Fruit fly (Drosophila melanogaster) whole organism, embryonic: ENCODE measurements around the gene CG42814.

ENCODE experiments used
- Abd-B ChIP-seq: fragments of 200-800 bp; sonication (Bioruptor generic); optimal IDR thresholded peaks from 2 replicates; lab custom pipeline; 2018; ENCODE audit warnings: missing biosample characterization, mild to moderate bottlenecking, missing genetic modification characterization, moderate library complexity
- CG10274 ChIP-seq: fragments of 200-800 bp; sonication (Bioruptor generic); optimal IDR thresholded peaks from 3 replicates; lab custom pipeline; 2017; ENCODE audit warnings: missing biosample characterization, mild to moderate bottlenecking, missing genetic modification characterization
- CG10431 ChIP-seq: fragments of 200-800 bp; sonication (Bioruptor generic); optimal IDR thresholded peaks from 3 replicates; lab custom pipeline; 2018; ENCODE audit warnings: missing biosample characterization, mild to moderate bottlenecking, missing genetic modification characterization
- CG10543 ChIP-seq: fragments of 200-800 bp; sonication (Bioruptor generic); optimal IDR thresholded peaks from 3 replicates; lab custom pipeline; 2017; ENCODE audit warnings: missing biosample characterization, mild to moderate bottlenecking, missing genetic modification characterization, moderate library complexity
- CG10959 ChIP-seq: fragments of 200-800 bp; sonication (Bioruptor generic); IDR thresholded peaks from 2 replicates; pipeline ENCODE4 v1.3.6; 2022; ENCODE audit warnings: missing biosample characterization, missing genetic modification characterization
- CG12104 ChIP-seq: fragments of 200-800 bp; sonication (Bioruptor generic); optimal IDR thresholded peaks from 3 replicates; lab custom pipeline; 2016; ENCODE audit warnings: missing biosample characterization, missing genetic modification characterization
- CG17186 ChIP-seq: fragments of 200-800 bp; sonication (Bioruptor generic); optimal IDR thresholded peaks from 3 replicates; lab custom pipeline; 2017; ENCODE audit warnings: missing biosample characterization, missing genetic modification reagents, missing genetic modification characterization
- CG18011 ChIP-seq: fragments of 200-800 bp; sonication (Bioruptor generic); optimal IDR thresholded peaks from 2 replicates; lab custom pipeline; 2017; ENCODE audit warnings: missing biosample characterization, missing genetic modification characterization, mild to moderate bottlenecking, moderate library complexity, missing genotype
- CG18619 ChIP-seq: fragments of 200-800 bp; sonication (Bioruptor generic); optimal IDR thresholded peaks from 3 replicates; lab custom pipeline; 2017; ENCODE audit warnings: missing biosample characterization, mild to moderate bottlenecking, missing genetic modification characterization
- CG34422 ChIP-seq: fragments of 200-800 bp; sonication (Bioruptor generic); IDR thresholded peaks from 3 replicates; pipeline ENCODE4 v1.3.6; 2022; ENCODE audit warnings: missing biosample characterization, missing genetic modification characterization
- CG3995 ChIP-seq: fragments of 200-800 bp; sonication (Bioruptor generic); optimal IDR thresholded peaks from 3 replicates; lab custom pipeline; 2016; ENCODE audit warnings: missing biosample characterization, missing genetic modification characterization
- CG6175 ChIP-seq: fragments of 200-800 bp; sonication (Bioruptor generic); IDR thresholded peaks from 3 replicates; pipeline ENCODE4 v1.3.6; 2022; ENCODE audit warnings: missing biosample characterization, missing genetic modification characterization
- CG7987 ChIP-seq: fragments of 200-800 bp; sonication (Bioruptor generic); optimal IDR thresholded peaks from 2 replicates; lab custom pipeline; 2018; ENCODE audit warnings: missing biosample characterization, mild to moderate bottlenecking, missing genetic modification characterization, moderate library complexity
- CG9215 ChIP-seq: fragments of 200-800 bp; sonication (Bioruptor generic); IDR thresholded peaks from 2 replicates; pipeline ENCODE4 v1.3.6; 2022; ENCODE audit warnings: missing biosample characterization, missing genetic modification characterization
- Dip2 ChIP-seq: fragments of 200-800 bp; sonication (Bioruptor generic); IDR thresholded peaks from 2 replicates; pipeline ENCODE4 v1.3.6; 2022; ENCODE audit warnings: missing biosample characterization, missing genetic modification characterization
- E2f1 ChIP-seq: fragments of 200-800 bp; sonication (Bioruptor generic); IDR thresholded peaks from 2 replicates; pipeline ENCODE4 v1.3.6; 2022; ENCODE audit warnings: missing biosample characterization, missing genetic modification characterization
- Elba2 ChIP-seq: fragments of 200-800 bp; sonication (Bioruptor generic); optimal IDR thresholded peaks from 3 replicates; lab custom pipeline; 2016; ENCODE audit warnings: missing biosample characterization, missing genetic modification characterization
- Fer1 ChIP-seq: fragments of 200-800 bp; sonication (Bioruptor generic); optimal IDR thresholded peaks from 2 replicates; lab custom pipeline; 2017; ENCODE audit warnings: missing biosample characterization, mild to moderate bottlenecking, missing genetic modification characterization
- H2.0 ChIP-seq: fragments of 200-800 bp; sonication (Bioruptor generic); IDR thresholded peaks from 2 replicates; pipeline ENCODE4 v1.3.6; 2022; ENCODE audit warnings: missing biosample characterization, missing genetic modification characterization
- HHEX ChIP-seq: fragments of 200-800 bp; sonication (Bioruptor generic); optimal IDR thresholded peaks from 3 replicates; lab custom pipeline; 2017; ENCODE audit warnings: missing biosample characterization, mild to moderate bottlenecking, missing genetic modification characterization, missing genetic modification reagents
- Lhr ChIP-seq: fragments of 200-800 bp; sonication (Bioruptor generic); optimal IDR thresholded peaks from 3 replicates; lab custom pipeline; 2017; ENCODE audit warnings: mild to moderate bottlenecking, missing biosample characterization, missing genetic modification reagents, missing genetic modification characterization
- MESR4 ChIP-seq: fragments of 200-800 bp; sonication (Bioruptor generic); optimal IDR thresholded peaks from 2 replicates; lab custom pipeline; 2018; ENCODE audit warnings: missing biosample characterization, mild to moderate bottlenecking, missing genetic modification characterization, moderate library complexity
- Mes4 ChIP-seq: fragments of 200-800 bp; sonication (Bioruptor generic); optimal IDR thresholded peaks from 2 replicates; lab custom pipeline; 2016; ENCODE audit warnings: missing biosample characterization, missing genetic modification characterization
- NFAT ChIP-seq: fragments of 200-800 bp; sonication (Bioruptor generic); IDR thresholded peaks from 2 replicates; pipeline ENCODE4 v1.3.6; 2022; ENCODE audit warnings: missing biosample characterization, missing genetic modification characterization
- Rx ChIP-seq: fragments of 200-800 bp; sonication (Bioruptor generic); IDR thresholded peaks from 2 replicates; pipeline ENCODE4 v1.3.6; 2022; ENCODE audit warnings: missing biosample characterization, missing genetic modification characterization
- Sox102F ChIP-seq: fragments of 200-800 bp; sonication (Bioruptor generic); optimal IDR thresholded peaks from 2 replicates; lab custom pipeline; 2018; ENCODE audit warnings: missing biosample characterization, mild to moderate bottlenecking, missing genetic modification characterization, moderate library complexity
- Spps ChIP-seq: fragments of 200-800 bp; sonication (Bioruptor generic); optimal IDR thresholded peaks from 2 replicates; lab custom pipeline; 2018; ENCODE audit warnings: missing biosample characterization, mild to moderate bottlenecking, missing genetic modification characterization
- Trl ChIP-seq, 3 experiments: fragments of >200 bp in 2 of 3; fragments of 200-800 bp in 1 of 3; sonication (Bioruptor generic) in 1 of 3; optimal IDR thresholded peaks; 2 replicates in 1 of 3; 3 replicates in 2 of 3; lab custom pipeline; 2016 to 2017; ENCODE audit warnings: missing biosample characterization in 1 of 3, missing genetic modification characterization in 1 of 3
- ab ChIP-seq: fragments of 200-800 bp; sonication (Bioruptor generic); optimal IDR thresholded peaks from 2 replicates; lab custom pipeline; 2016; ENCODE audit warnings: missing biosample characterization, missing genetic modification characterization
- ato ChIP-seq: fragments of 200-800 bp; sonication (Bioruptor generic); IDR thresholded peaks from 2 replicates; pipeline ENCODE4 v1.3.6; 2022; ENCODE audit warnings: missing biosample characterization, missing genetic modification characterization; ENCODE audit not compliant: partially characterized antibody
- bigmax ChIP-seq: fragments of 200-800 bp; sonication (Bioruptor generic); optimal IDR thresholded peaks from 2 replicates; lab custom pipeline; 2018; ENCODE audit warnings: missing biosample characterization, mild to moderate bottlenecking, missing genetic modification characterization
- croc ChIP-seq: fragments of 200-800 bp; sonication (Bioruptor generic); conservative IDR thresholded peaks from 3 replicates; pipeline ENCODE4 v1.3.6; 2022; ENCODE audit warnings: missing biosample characterization, missing genetic modification characterization
- dati ChIP-seq: fragments of 200-800 bp; sonication (Bioruptor generic); IDR thresholded peaks from 2 replicates; pipeline ENCODE4 v1.3.6; 2022; ENCODE audit warnings: missing biosample characterization, missing genetic modification characterization
- dmrt11E ChIP-seq: fragments of 200-800 bp; sonication (Bioruptor generic); optimal IDR thresholded peaks from 3 replicates; lab custom pipeline; 2018; ENCODE audit warnings: missing biosample characterization, mild to moderate bottlenecking, missing genetic modification characterization, moderate library complexity
- esg ChIP-seq: fragments of 200-800 bp; sonication (Bioruptor generic); conservative IDR thresholded peaks from 2 replicates; pipeline ENCODE4 v1.3.6; 2022; ENCODE audit warnings: missing biosample characterization, missing genetic modification characterization
- eve ChIP-seq, 2 experiments: fragments of >200 bp; optimal IDR thresholded peaks; 2 replicates each; lab custom pipeline; 2017; ENCODE audit warnings: missing biosample characterization in 2 of 2, missing genetic modification characterization in 2 of 2
- hth ChIP-seq: fragments of >200 bp; optimal IDR thresholded peaks from 2 replicates; lab custom pipeline; 2017; ENCODE audit warnings: inconsistent platforms
- lab ChIP-seq: fragments of 200-800 bp; sonication (Bioruptor generic); optimal IDR thresholded peaks from 3 replicates; lab custom pipeline; 2017; ENCODE audit warnings: missing biosample characterization, missing genetic modification characterization, mild to moderate bottlenecking, moderate library complexity, missing genetic modification reagents
- lov ChIP-seq, 2 experiments: fragments of 200-800 bp in 1 of 2; fragments of >200 bp in 1 of 2; sonication (Bioruptor generic) in 1 of 2; IDR thresholded peaks in 1 of 2; optimal IDR thresholded peaks in 1 of 2; 2 replicates in 1 of 2; 3 replicates in 1 of 2; pipeline versions ENCODE4 v1.3.6 to Lab custom; 2017 to 2022; ENCODE audit warnings: missing biosample characterization in 1 of 2, missing genetic modification characterization in 1 of 2
- pnt ChIP-seq: fragments of 200-800 bp; sonication (Bioruptor generic); optimal IDR thresholded peaks from 3 replicates; lab custom pipeline; 2016; ENCODE audit warnings: missing biosample characterization, missing genetic modification characterization
- pum ChIP-seq: fragments of 200-800 bp; sonication (Bioruptor generic); optimal IDR thresholded peaks from 2 replicates; lab custom pipeline; 2016; ENCODE audit warnings: missing biosample characterization, missing genetic modification characterization
- pzg ChIP-seq: fragments of 200-800 bp; sonication (Bioruptor generic); optimal IDR thresholded peaks from 3 replicates; lab custom pipeline; 2018; ENCODE audit warnings: missing biosample characterization, mild to moderate bottlenecking, missing genetic modification characterization, moderate library complexity
- shn ChIP-seq: fragments of 200-800 bp; sonication (Bioruptor generic); optimal IDR thresholded peaks from 3 replicates; lab custom pipeline; 2016; ENCODE audit warnings: missing biosample characterization, missing genetic modification characterization
- stwl ChIP-seq: fragments of 200-800 bp; sonication (Bioruptor generic); optimal IDR thresholded peaks from 3 replicates; lab custom pipeline; 2018; ENCODE audit warnings: missing biosample characterization, mild to moderate bottlenecking, missing genetic modification characterization, moderate library complexity
- tna ChIP-seq: fragments of 200-800 bp; sonication (Bioruptor generic); IDR thresholded peaks from 2 replicates; pipeline ENCODE4 v1.3.6; 2022; ENCODE audit warnings: missing biosample characterization, missing genetic modification characterization; ENCODE audit not compliant: partially characterized antibody
- usp ChIP-seq: fragments of >200 bp; optimal IDR thresholded peaks from 2 replicates; lab custom pipeline; 2017; ENCODE audit warnings: missing biosample characterization, missing genetic modification characterization
- vnd ChIP-seq: fragments of 200-800 bp; sonication (Bioruptor generic); IDR thresholded peaks from 3 replicates; pipeline ENCODE4 v1.3.6; 2022; ENCODE audit warnings: missing biosample characterization, missing genetic modification characterization; ENCODE audit not compliant: partially characterized antibody
- zen2 ChIP-seq: fragments of 200-800 bp; sonication (Bioruptor generic); IDR thresholded peaks from 3 replicates; pipeline ENCODE4 v1.3.6; 2022; ENCODE audit warnings: missing biosample characterization, missing genetic modification characterization; ENCODE audit not compliant: partially characterized antibody

Gene CG42814

dm6 chr3R:27273118-27274062 is 44.1 kb upstream of the CG42814 start, which contains the start of gene CG5934 (continued):
- TF ChIP-seq pzg (GFP tag; lab: Kevin White, UChicago) (peak; percentile 59), Abd-B (GFP tag; lab: Kevin White, UChicago) (peak; percentile 32), Dip2 (no peak), CG10274 (GFP tag; lab: Kevin White, UChicago) (no peak), H2.0 (GFP tag; lab: Robert Waterston, UW) (no peak), CG3995 (GFP tag; lab: Kevin White, UChicago) (peak; percentile 25), pum (peak; percentile 25), CG34422 (GFP tag; lab: Robert Waterston, UW) (no peak), CG18619 (GFP tag; lab: Kevin White, UChicago) (peak; percentile 34), MESR4 (peak; percentile 70), Spps (no peak), ab (GFP tag; lab: Kevin White, UChicago) (no peak), E2f1 (no peak), CG6175 (GFP tag; lab: Robert Waterston, UW) (no peak), pnt (GFP tag; lab: Kevin White, UChicago) (no peak), Fer1 (GFP tag; lab: Kevin White, UChicago) (no peak), croc (GFP tag; lab: Robert Waterston, UW) (no peak), ato (GFP tag; lab: Robert Waterston, UW) (no peak), usp (GFP tag; lab: Kevin White, UChicago) (no peak), CG10959 (GFP tag; lab: Robert Waterston, UW) (no peak), vnd (GFP tag; lab: Robert Waterston, UW) (no peak), CG18011 (GFP tag; lab: Kevin White, UChicago) (no peak), HHEX (GFP tag; lab: Kevin White, UChicago) (no peak), CG12104 (GFP tag; lab: Kevin White, UChicago) (no peak), CG9215 (GFP tag; lab: Robert Waterston, UW) (no peak), Trl (optimal IDR thresholded peaks at IDR 0.05; lab: Kevin White, UChicago) (no peak), Trl (GFP tag; optimal IDR thresholded peaks at IDR 0.05; lab: Kevin White, UChicago) (peak; percentile 61), shn (GFP tag; lab: Kevin White, UChicago) (peak; percentile 39), hth (lab: Kevin White, UChicago) (no peak), Mes4 (GFP tag; lab: Kevin White, UChicago) (no peak), tna (GFP tag; lab: Robert Waterston, UW) (no peak), eve (GFP tag; optimal IDR thresholded peaks at IDR 0.05; lab: Kevin White, UChicago) (no peak), lab (GFP tag; lab: Kevin White, UChicago) (peak; percentile 45), Elba2 (GFP tag; lab: Kevin White, UChicago) (no peak), esg (GFP tag; lab: Robert Waterston, UW) (no peak), Rx (no peak), dmrt11E (tag; lab: Kevin White, UChicago) (no peak), stwl (peak; percentile 75), Sox102F (GFP tag; lab: Kevin White, UChicago) (no peak), dati (GFP tag; lab: Robert Waterston, UW) (no peak), CG10543 (GFP tag; lab: Kevin White, UChicago) (no peak), CG10431 (GFP tag; lab: Kevin White, UChicago) (peak; percentile 38), lov (optimal IDR thresholded peaks at IDR 0.05; lab: Kevin White, UChicago) (no peak), lov (GFP tag; IDR thresholded peaks at IDR 0.05; lab: Robert Waterston, UW) (no peak), zen2 (no peak), bigmax (no peak), NFAT (peak; percentile 59; the same call in 1 of the 2 replicates), CG7987 (no peak), Lhr (GFP tag; lab: Kevin White, UChicago) (peak; percentile 37), CG17186 (GFP tag; lab: Kevin White, UChicago) (peak; percentile 16)
